Fruit fly (Drosophila melanogaster) whole organism, wandering third instar larva: ENCODE data around the gene elB.

Source experiments
- CG32264 ChIP-seq: fragments of 200-800 bp; sonication (Bioruptor generic); optimal IDR thresholded peaks from 2 replicates; lab custom pipeline; 2016; ENCODE audit warnings: missing biosample characterization, missing genetic modification characterization
- CG9705 ChIP-seq: fragments of 200-800 bp; sonication (Bioruptor generic); optimal IDR thresholded peaks from 2 replicates; lab custom pipeline; 2018; ENCODE audit warnings: missing biosample characterization, mild to moderate bottlenecking, missing genetic modification characterization
- CrebA ChIP-seq: fragments of 200-800 bp; sonication (Bioruptor generic); optimal IDR thresholded peaks from 2 replicates; lab custom pipeline; 2016; ENCODE audit warnings: missing biosample characterization, mild to moderate bottlenecking, missing genetic modification characterization, borderline replicate concordance
- Dfd ChIP-seq: fragments of >200 bp; optimal IDR thresholded peaks from 2 replicates; lab custom pipeline; 2017; ENCODE audit warnings: missing biosample characterization, missing genetic modification characterization
- Dif ChIP-seq: fragments of 200-275, 200-300 bp; sonication (Bioruptor generic); optimal IDR thresholded peaks from 2 replicates; lab custom pipeline; 2018; ENCODE audit warnings: missing biosample characterization, missing genetic modification characterization; ENCODE audit not compliant: partially characterized antibody
- GATAd ChIP-seq: sonication (Bioruptor generic); optimal IDR thresholded peaks from 2 replicates; lab custom pipeline; 2016; ENCODE audit warnings: missing biosample characterization, missing genetic modification characterization
- HLH106 ChIP-seq: fragments of 200-800 bp; optimal IDR thresholded peaks from 3 replicates; lab custom pipeline; 2019; ENCODE audit warnings: missing biosample characterization, mild to moderate bottlenecking, missing genetic modification characterization, moderate library complexity
- Hnf4 ChIP-seq: fragments of 200-800 bp; sonication (Bioruptor generic); optimal IDR thresholded peaks from 2 replicates; lab custom pipeline; 2016; ENCODE audit warnings: missing biosample characterization, mild to moderate bottlenecking, missing genetic modification characterization
- Hr83 ChIP-seq: fragments of 200-300 bp; sonication (Bioruptor generic); optimal IDR thresholded peaks from 2 replicates; lab custom pipeline; 2016; ENCODE audit warnings: missing biosample characterization, mild to moderate bottlenecking, missing genetic modification characterization, moderate library complexity; ENCODE audit not compliant: poor library complexity, severe bottlenecking
- Jra ChIP-seq: sonication (Bioruptor generic); optimal IDR thresholded peaks from 2 replicates; lab custom pipeline; 2016; ENCODE audit warnings: missing biosample characterization, missing genetic modification characterization
- Mio ChIP-seq: sonication (Bioruptor generic); optimal IDR thresholded peaks from 2 replicates; lab custom pipeline; 2016; ENCODE audit warnings: missing biosample characterization, missing genetic modification characterization
- Myc ChIP-seq: fragments of >200 bp; optimal IDR thresholded peaks from 2 replicates; lab custom pipeline; 2017
- N ChIP-seq: fragments of >200 bp; optimal IDR thresholded peaks from 2 replicates; lab custom pipeline; 2018; ENCODE audit warnings: missing biosample characterization, missing external identifiers, missing genetic modification characterization
- OdsH ChIP-seq: fragments of 200-800 bp; sonication (Bioruptor generic); optimal IDR thresholded peaks from 2 replicates; lab custom pipeline; 2016; ENCODE audit warnings: missing biosample characterization, mild to moderate bottlenecking, missing genetic modification characterization
- Rel ChIP-seq, 2 experiments: fragments of 200-800 bp; sonication (Bioruptor generic) in 1 of 2; optimal IDR thresholded peaks; 2 replicates in 1 of 2; 3 replicates in 1 of 2; lab custom pipeline; 2016 to 2019; ENCODE audit warnings: mild to moderate bottlenecking in 2 of 2, missing biosample characterization in 2 of 2, missing genetic modification characterization in 2 of 2, moderate library complexity in 1 of 2
- Sp1 ChIP-seq: fragments of 200-800 bp; sonication (Bioruptor generic); optimal IDR thresholded peaks from 3 replicates; lab custom pipeline; 2019; ENCODE audit warnings: missing biosample characterization, mild to moderate bottlenecking, missing genetic modification characterization, moderate library complexity
- Vsx2 ChIP-seq: fragments of 200-300, 225-300 bp; sonication (Bioruptor generic); optimal IDR thresholded peaks from 2 replicates; lab custom pipeline; 2018; ENCODE audit warnings: missing biosample characterization, missing genetic modification characterization; ENCODE audit not compliant: partially characterized antibody
- br ChIP-seq: fragments of 200-800 bp; sonication (Bioruptor generic); optimal IDR thresholded peaks from 2 replicates; lab custom pipeline; 2016; ENCODE audit warnings: missing biosample characterization, missing genetic modification characterization
- brk ChIP-seq: fragments of 200-800 bp; sonication (Bioruptor generic); optimal IDR thresholded peaks from 2 replicates; lab custom pipeline; 2016; ENCODE audit warnings: missing biosample characterization, mild to moderate bottlenecking, missing genetic modification characterization
- dl ChIP-seq, 2 experiments: fragments of 175-275, 200-275 bp in 1 of 2; fragments of 200-275 bp in 1 of 2; sonication (Bioruptor generic); optimal IDR thresholded peaks; lab custom pipeline; 2018; ENCODE audit warnings: mild to moderate bottlenecking in 2 of 2, missing biosample characterization in 2 of 2, missing genetic modification characterization in 2 of 2, moderate library complexity in 2 of 2; ENCODE audit not compliant: partially characterized antibody in 2 of 2, insufficient read depth in 1 of 2
- dmrt93B ChIP-seq: fragments of 200-800 bp; sonication (Bioruptor generic); optimal IDR thresholded peaks from 2 replicates; lab custom pipeline; 2018; ENCODE audit warnings: missing biosample characterization, mild to moderate bottlenecking, missing genetic modification characterization
- dsf ChIP-seq: sonication (Bioruptor generic); optimal IDR thresholded peaks from 2 replicates; lab custom pipeline; 2016; ENCODE audit warnings: missing biosample characterization, missing genetic modification characterization, borderline replicate concordance
- ey ChIP-seq: fragments of 200-800 bp; sonication (Bioruptor generic); optimal IDR thresholded peaks from 2 replicates; lab custom pipeline; 2016; ENCODE audit warnings: missing biosample characterization, missing genetic modification characterization
- foxo ChIP-seq, 2 experiments: fragments of 200-800 bp; sonication (Bioruptor generic); optimal IDR thresholded peaks; 2 replicates in 1 of 2; 3 replicates in 1 of 2; lab custom pipeline; 2016 to 2017; ENCODE audit warnings: missing biosample characterization in 2 of 2, missing genetic modification characterization in 2 of 2
- h ChIP-seq: fragments of 200-800 bp; sonication (Bioruptor generic); optimal IDR thresholded peaks from 3 replicates; lab custom pipeline; 2016; ENCODE audit warnings: missing biosample characterization, mild to moderate bottlenecking, missing genetic modification characterization
- rgr ChIP-seq: fragments of 200-800 bp; sonication (Bioruptor generic); optimal IDR thresholded peaks from 3 replicates; lab custom pipeline; 2016; ENCODE audit warnings: missing biosample characterization, mild to moderate bottlenecking, missing genetic modification characterization
- sage ChIP-seq: fragments of 200-800 bp; sonication (Bioruptor generic); optimal IDR thresholded peaks from 2 replicates; lab custom pipeline; 2016; ENCODE audit warnings: missing biosample characterization, mild to moderate bottlenecking, missing genetic modification characterization
- sv ChIP-seq: fragments of 200-800 bp; sonication (Bioruptor generic); optimal IDR thresholded peaks from 3 replicates; lab custom pipeline; 2016; ENCODE audit warnings: missing biosample characterization, missing genetic modification characterization
- tai ChIP-seq: sonication (Bioruptor generic); optimal IDR thresholded peaks from 2 replicates; lab custom pipeline; 2016; ENCODE audit warnings: missing biosample characterization, missing genetic modification characterization
- usp ChIP-seq: fragments of >200 bp; optimal IDR thresholded peaks from 2 replicates; lab custom pipeline; 2017; ENCODE audit warnings: missing biosample characterization, missing genetic modification characterization
- woc ChIP-seq: sonication (Bioruptor generic); optimal IDR thresholded peaks from 2 replicates; lab custom pipeline; 2016; ENCODE audit warnings: missing biosample characterization, mild to moderate bottlenecking, missing genetic modification characterization

The elB gene

dm6 chr2L:14430138-14430815 is 20.9 kb upstream of the elB start:
- no peak for TF ChIP-seq Hr83
- no peak for TF ChIP-seq h
- no peak for TF ChIP-seq CG32264 (GFP tag; lab: Kevin White, UChicago)
- TF ChIP-seq ey, result no peak
- TF ChIP-seq Vsx2 (GFP tag; lab: Kevin White, UChicago), result no peak
- TF ChIP-seq Dfd (GFP tag; lab: Kevin White, UChicago), result no peak
- TF ChIP-seq GATAd (GFP tag; lab: Kevin White, UChicago), result no peak
- TF ChIP-seq Dif (GFP tag; lab: Kevin White, UChicago), result no peak
- TF ChIP-seq dmrt93B (GFP tag; lab: Kevin White, UChicago), result no peak
- no peak for TF ChIP-seq Jra (GFP tag; lab: Kevin White, UChicago)
- no peak for TF ChIP-seq Myc (lab: Kevin White, UChicago)
- TF ChIP-seq Hnf4 (GFP tag; lab: Kevin White, UChicago), result no peak
- no peak for TF ChIP-seq tai (GFP tag; lab: Kevin White, UChicago)
- TF ChIP-seq brk (GFP tag; lab: Kevin White, UChicago), result no peak
- TF ChIP-seq CrebA (GFP tag; lab: Kevin White, UChicago), result no peak
- TF ChIP-seq N, result no peak
- TF ChIP-seq Rel (GFP tag; optimal IDR thresholded peaks at IDR 0.05; lab: Kevin White, UChicago), result no peak
- TF ChIP-seq Rel (tag; optimal IDR thresholded peaks at IDR 0.05; lab: Kevin White, UChicago), result no peak
- TF ChIP-seq dsf (GFP tag; lab: Kevin White, UChicago), result no peak

- TF ChIP-seq CrebA (GFP tag; lab: Kevin White, UChicago) (no peak), h (no peak), Rel (GFP tag; optimal IDR thresholded peaks at IDR 0.05; lab: Kevin White, UChicago) (no peak), Rel (tag; optimal IDR thresholded peaks at IDR 0.05; lab: Kevin White, UChicago) (no peak), sage (GFP tag; lab: Kevin White, UChicago) (no peak), OdsH (GFP tag; lab: Kevin White, UChicago) (no peak), Sp1 (GFP tag; lab: Kevin White, UChicago) (no peak), Mio (GFP tag; lab: Kevin White, UChicago) (no peak), CG32264 (GFP tag; lab: Kevin White, UChicago) (no peak), CG9705 (GFP tag; lab: Kevin White, UChicago) (no peak), br (GFP tag; lab: Kevin White, UChicago) (no peak), sv (GFP tag; lab: Kevin White, UChicago) (no peak), rgr (GFP tag; lab: Kevin White, UChicago) (no peak), woc (GFP tag; lab: Kevin White, UChicago) (no peak), dl (GFP tag; optimal IDR thresholded peaks at IDR 0.05; lab: Kevin White, UChicago; ENCODE audit: insufficient read depth in 1 of 2, partially characterized antibody in 2 of 2) (no peak), ey (no peak)
Measured at dm6 chr2L:14425089-14425488, 15.7 kb upstream of the elB start, which contains the start of gene Cpr35B. Gene Cpr35B, minus strand, starts transcription at chr2L:14425189.

- TF ChIP-seq Dif (GFP tag; lab: Kevin White, UChicago) (no peak), sv (GFP tag; lab: Kevin White, UChicago) (no peak), OdsH (GFP tag; lab: Kevin White, UChicago) (no peak), woc (GFP tag; lab: Kevin White, UChicago) (no peak), dsf (GFP tag; lab: Kevin White, UChicago) (no peak), Vsx2 (GFP tag; lab: Kevin White, UChicago) (no peak), br (GFP tag; lab: Kevin White, UChicago) (no peak), brk (GFP tag; lab: Kevin White, UChicago) (no peak), foxo (GFP tag; optimal IDR thresholded peaks at IDR 0.05; lab: Kevin White, UChicago) (no peak), HLH106 (tag; lab: Kevin White, UChicago) (no peak), usp (GFP tag; lab: Kevin White, UChicago) (no peak)
Measured at dm6 chr2L:14422029-14422831, 12.9 kb upstream of the elB start.
